Fruit fly (Drosophila melanogaster) whole organism, embryonic: ENCODE measurements around the gene CG14882.

Experiments used
- Awh ChIP-seq: fragments of 200-800 bp; sonication (Bioruptor generic); IDR thresholded peaks from 2 replicates; pipeline ENCODE4, ENCODE4 v1.3.6; 2022; ENCODE audit warnings: missing biosample characterization, missing genetic modification characterization
- B-H2 ChIP-seq: fragments of 200-800 bp; sonication (Bioruptor generic); optimal IDR thresholded peaks from 2 replicates; lab custom pipeline; 2018; ENCODE audit warnings: missing biosample characterization, mild to moderate bottlenecking, missing genetic modification characterization
- BtbVII ChIP-seq: fragments of 200-800 bp; sonication (Bioruptor generic); optimal IDR thresholded peaks from 3 replicates; lab custom pipeline; 2017; ENCODE audit warnings: missing biosample characterization, mild to moderate bottlenecking, missing genetic modification characterization
- CG10959 ChIP-seq: fragments of 200-800 bp; sonication (Bioruptor generic); IDR thresholded peaks from 2 replicates; pipeline ENCODE4 v1.3.6; 2022; ENCODE audit warnings: missing biosample characterization, missing genetic modification characterization
- CG10979 ChIP-seq: fragments of 200-800 bp; sonication (Bioruptor generic); optimal IDR thresholded peaks from 2 replicates; lab custom pipeline; 2018; ENCODE audit warnings: missing biosample characterization, mild to moderate bottlenecking, missing genetic modification characterization, moderate library complexity
- CG12155 ChIP-seq: fragments of 200-800 bp; sonication (Bioruptor generic); optimal IDR thresholded peaks from 3 replicates; lab custom pipeline; 2016; ENCODE audit warnings: missing biosample characterization, missing genetic modification characterization
- CG12219 ChIP-seq: fragments of 200-800 bp; sonication (Bioruptor generic); optimal IDR thresholded peaks from 3 replicates; lab custom pipeline; 2018; ENCODE audit warnings: missing biosample characterization, mild to moderate bottlenecking, missing genetic modification characterization
- CG1233 ChIP-seq: fragments of 200-800 bp; sonication (Bioruptor generic); optimal IDR thresholded peaks from 4 replicates; lab custom pipeline; 2018; ENCODE audit warnings: missing biosample characterization, mild to moderate bottlenecking, missing genetic modification characterization
- CG13296 ChIP-seq: fragments of 200-800 bp; sonication (Bioruptor generic); optimal IDR thresholded peaks from 3 replicates; lab custom pipeline; 2018; ENCODE audit warnings: missing biosample characterization, mild to moderate bottlenecking, missing genetic modification characterization
- CG13624 ChIP-seq: fragments of 200-800 bp; sonication (Bioruptor generic); optimal IDR thresholded peaks from 2 replicates; lab custom pipeline; 2016; ENCODE audit warnings: missing biosample characterization, missing genetic modification characterization
- CG13894 ChIP-seq: fragments of 200-800 bp; sonication (Bioruptor generic); optimal IDR thresholded peaks from 3 replicates; lab custom pipeline; 2018; ENCODE audit warnings: missing biosample characterization, mild to moderate bottlenecking, missing genetic modification characterization, moderate library complexity
- CG15011 ChIP-seq: fragments of 200-800 bp; sonication (Bioruptor generic); optimal IDR thresholded peaks from 3 replicates; lab custom pipeline; 2018; ENCODE audit warnings: missing biosample characterization, mild to moderate bottlenecking, missing genetic modification characterization
- CG17385 ChIP-seq: fragments of 200-800 bp; sonication (Bioruptor generic); optimal IDR thresholded peaks from 3 replicates; lab custom pipeline; 2018; ENCODE audit warnings: missing biosample characterization, mild to moderate bottlenecking, missing genetic modification characterization
- CG2120 ChIP-seq: fragments of 200-800 bp; sonication (Bioruptor generic); optimal IDR thresholded peaks from 3 replicates; lab custom pipeline; 2016; ENCODE audit warnings: missing biosample characterization, missing genetic modification characterization
- CG2712 ChIP-seq: fragments of 200-800 bp; optimal IDR thresholded peaks from 3 replicates; lab custom pipeline; 2019; ENCODE audit warnings: missing biosample characterization, mild to moderate bottlenecking, missing genetic modification characterization, moderate library complexity
- CG30403 ChIP-seq: fragments of 200-800 bp; sonication (Bioruptor generic); optimal IDR thresholded peaks from 3 replicates; lab custom pipeline; 2016; ENCODE audit warnings: missing biosample characterization, missing genetic modification characterization
- CG32532 ChIP-seq: fragments of 200-800 bp; sonication (Bioruptor generic); IDR thresholded peaks from 2 replicates; pipeline ENCODE4 v1.3.6; 2022; ENCODE audit warnings: missing biosample characterization, missing genetic modification characterization
- CG34376 ChIP-seq: fragments of 200-800 bp; sonication (Bioruptor generic); optimal IDR thresholded peaks from 2 replicates; lab custom pipeline; 2018; ENCODE audit warnings: missing biosample characterization, mild to moderate bottlenecking, missing genetic modification characterization
- CG4328 ChIP-seq: fragments of 200-800 bp; sonication (Bioruptor generic); optimal IDR thresholded peaks from 3 replicates; lab custom pipeline; 2017; ENCODE audit warnings: missing biosample characterization, missing genetic modification reagents, missing genetic modification characterization
- CG4854 ChIP-seq: fragments of 200-800 bp; sonication (Bioruptor generic); optimal IDR thresholded peaks from 2 replicates; lab custom pipeline; 2016; ENCODE audit warnings: missing biosample characterization, missing genetic modification characterization, inconsistent platforms
- CG6683 ChIP-seq: fragments of 200-800 bp; sonication (Bioruptor generic); optimal IDR thresholded peaks from 2 replicates; lab custom pipeline; 2017; ENCODE audit warnings: missing biosample characterization, mild to moderate bottlenecking, missing genetic modification characterization, missing genetic modification reagents
- CG8281 ChIP-seq: fragments of 200-800 bp; sonication (Bioruptor generic); optimal IDR thresholded peaks from 2 replicates; lab custom pipeline; 2018; ENCODE audit warnings: missing biosample characterization, mild to moderate bottlenecking, missing genetic modification characterization, moderate library complexity
- CG8924 ChIP-seq: fragments of 200-800 bp; optimal IDR thresholded peaks from 3 replicates; lab custom pipeline; 2019; ENCODE audit warnings: missing biosample characterization, mild to moderate bottlenecking, missing genetic modification characterization, moderate library complexity
- CG9817 ChIP-seq: fragments of 200-800 bp; sonication (Bioruptor generic); optimal IDR thresholded peaks from 2 replicates; lab custom pipeline; 2018; ENCODE audit warnings: missing biosample characterization, mild to moderate bottlenecking, missing genetic modification characterization, moderate library complexity
- CG9932 ChIP-seq: fragments of 200-800 bp; sonication (Bioruptor generic); IDR thresholded peaks from 2 replicates; pipeline ENCODE4 v1.3.6; 2022; ENCODE audit warnings: missing biosample characterization, missing genetic modification characterization
- Camta ChIP-seq: fragments of 200-800 bp; sonication (Bioruptor generic); optimal IDR thresholded peaks from 2 replicates; lab custom pipeline; 2016; ENCODE audit warnings: missing biosample characterization, missing genetic modification characterization
- Fer3 ChIP-seq: fragments of 200-800 bp; sonication (Bioruptor generic); optimal IDR thresholded peaks from 2 replicates; lab custom pipeline; 2018; ENCODE audit warnings: missing biosample characterization, mild to moderate bottlenecking, missing genetic modification characterization, moderate library complexity
- HHEX ChIP-seq: fragments of 200-800 bp; sonication (Bioruptor generic); optimal IDR thresholded peaks from 3 replicates; lab custom pipeline; 2017; ENCODE audit warnings: missing biosample characterization, mild to moderate bottlenecking, missing genetic modification characterization, missing genetic modification reagents
- Hr51 ChIP-seq, 2 experiments: fragments of 200-800 bp; sonication (Bioruptor generic); optimal IDR thresholded peaks; 2 replicates in 1 of 2; 3 replicates in 1 of 2; lab custom pipeline; 2016 to 2018; ENCODE audit warnings: missing biosample characterization in 2 of 2, missing genetic modification characterization in 2 of 2, mild to moderate bottlenecking in 1 of 2, moderate library complexity in 1 of 2
- Max ChIP-seq: fragments of 200-800 bp; sonication (Bioruptor generic); optimal IDR thresholded peaks from 2 replicates; lab custom pipeline; 2016; ENCODE audit warnings: missing biosample characterization, mild to moderate bottlenecking, missing genetic modification characterization
- Mes4 ChIP-seq: fragments of 200-800 bp; sonication (Bioruptor generic); optimal IDR thresholded peaks from 2 replicates; lab custom pipeline; 2016; ENCODE audit warnings: missing biosample characterization, missing genetic modification characterization
- Nf-YC ChIP-seq: fragments of 200-800 bp; optimal IDR thresholded peaks from 3 replicates; lab custom pipeline; 2019; ENCODE audit warnings: missing biosample characterization, mild to moderate bottlenecking, missing genetic modification characterization, moderate library complexity
- Xrp1 ChIP-seq: fragments of 200-800 bp; sonication (Bioruptor generic); IDR thresholded peaks from 2 replicates; pipeline ENCODE4 v1.3.6; 2022; ENCODE audit warnings: missing biosample characterization, missing genetic modification characterization
- aop ChIP-seq: fragments of 200-800 bp; sonication (Bioruptor generic); IDR thresholded peaks from 2 replicates; pipeline ENCODE4 v1.3.6; 2022; ENCODE audit warnings: missing biosample characterization, missing genetic modification characterization
- cwo ChIP-seq: fragments of 200-800 bp; sonication (Bioruptor generic); optimal IDR thresholded peaks from 3 replicates; lab custom pipeline; 2017; ENCODE audit warnings: missing biosample characterization, missing genetic modification characterization, mild to moderate bottlenecking, moderate library complexity, missing genetic modification reagents
- emc ChIP-seq: fragments of 200-800 bp; sonication (Bioruptor generic); optimal IDR thresholded peaks from 2 replicates; lab custom pipeline; 2016; ENCODE audit warnings: missing biosample characterization, missing genetic modification characterization
- fd102C ChIP-seq: fragments of 200-800 bp; sonication (Bioruptor generic); optimal IDR thresholded peaks from 2 replicates; lab custom pipeline; 2018; ENCODE audit warnings: missing biosample characterization, mild to moderate bottlenecking, missing genetic modification characterization, moderate library complexity
- hkb ChIP-seq, 2 experiments: fragments of 200-800 bp in 1 of 2; fragments of >200 bp in 1 of 2; sonication (Bioruptor generic) in 1 of 2; IDR thresholded peaks in 1 of 2; optimal IDR thresholded peaks in 1 of 2; 2 replicates each; pipeline versions ENCODE4 v1.3.6 to Lab custom; 2017 to 2022; ENCODE audit warnings: missing biosample characterization in 1 of 2, missing genetic modification characterization in 1 of 2
- ind ChIP-seq: fragments of 200-800 bp; sonication (Bioruptor generic); optimal IDR thresholded peaks from 3 replicates; lab custom pipeline; 2016; ENCODE audit warnings: missing biosample characterization, missing genetic modification characterization
- kni ChIP-seq: fragments of 200-800 bp; sonication (Bioruptor generic); optimal IDR thresholded peaks from 3 replicates; lab custom pipeline; 2017; ENCODE audit warnings: mild to moderate bottlenecking, missing biosample characterization, missing genetic modification reagents, missing genetic modification characterization
- lmd ChIP-seq: fragments of 200-800 bp; sonication (Bioruptor generic); IDR thresholded peaks from 2 replicates; pipeline ENCODE4 v1.3.6; 2022; ENCODE audit warnings: missing biosample characterization, missing genetic modification characterization
- nmo ChIP-seq: fragments of 200-800 bp; sonication (Bioruptor generic); optimal IDR thresholded peaks from 2 replicates; lab custom pipeline; 2018; ENCODE audit warnings: missing biosample characterization, mild to moderate bottlenecking, missing genetic modification characterization, moderate library complexity
- pb ChIP-seq: fragments of 200-800 bp; sonication (Bioruptor generic); optimal IDR thresholded peaks from 3 replicates; lab custom pipeline; 2016; ENCODE audit warnings: missing biosample characterization, missing genetic modification characterization
- prd ChIP-seq, 3 experiments: fragments of >200 bp in 2 of 3; fragments of 200-800 bp in 1 of 3; sonication (Bioruptor generic) in 1 of 3; optimal IDR thresholded peaks in 2 of 3; IDR thresholded peaks in 1 of 3; 2 replicates in 2 of 3; 3 replicates in 1 of 3; pipeline versions ENCODE4 v1.3.6 to Lab custom; 2017 to 2022; ENCODE audit warnings: missing biosample characterization in 1 of 3, missing genetic modification characterization in 1 of 3
- ro ChIP-seq: fragments of 200-800 bp; sonication (Bioruptor generic); IDR thresholded peaks from 2 replicates; pipeline ENCODE4 v1.3.6; 2022; ENCODE audit warnings: missing biosample characterization, missing genetic modification characterization
- stc ChIP-seq: fragments of 200-800 bp; sonication (Bioruptor generic); IDR thresholded peaks from 2 replicates; pipeline ENCODE4 v1.3.6; 2022; ENCODE audit warnings: missing biosample characterization, missing genetic modification characterization
- tgo ChIP-seq: fragments of 200-800 bp; sonication (Bioruptor generic); IDR thresholded peaks from 3 replicates; pipeline ENCODE4 v1.3.6; 2022; ENCODE audit warnings: missing biosample characterization, missing genetic modification characterization
- unc-4 ChIP-seq: fragments of 200-800 bp; sonication (Bioruptor generic); IDR thresholded peaks from 2 replicates; pipeline ENCODE4 v1.3.6; 2022; ENCODE audit warnings: missing biosample characterization, missing genetic modification characterization; ENCODE audit not compliant: partially characterized antibody
- unpg ChIP-seq: fragments of 200-800 bp; sonication (Bioruptor generic); optimal IDR thresholded peaks from 3 replicates; lab custom pipeline; 2018; ENCODE audit warnings: missing biosample characterization, mild to moderate bottlenecking, missing genetic modification characterization, moderate library complexity

The CG14882 gene

DNA sequence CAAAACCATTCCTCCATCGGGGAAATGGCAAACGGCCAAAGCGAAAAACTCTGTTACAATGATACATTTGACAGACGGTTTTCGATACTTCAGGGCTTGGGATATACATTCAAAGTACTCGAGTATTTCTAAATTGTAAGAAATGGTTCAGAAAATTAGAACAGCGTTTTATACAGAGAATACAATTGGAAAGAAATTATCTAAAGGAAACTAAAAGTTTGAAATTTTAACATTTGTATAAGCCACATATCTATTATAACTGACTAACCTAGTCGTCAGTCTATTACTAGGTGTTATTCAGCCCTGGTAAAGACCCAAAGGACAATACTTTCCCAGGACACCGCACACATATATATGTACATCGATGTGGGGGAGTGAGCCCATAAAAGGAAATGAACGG, 33.5 kb downstream of the CG14882 start (continued):
- TF ChIP-seq BtbVII (GFP tag; lab: Kevin White, UChicago) (peak; percentile 26), unc-4 (GFP tag; lab: Robert Waterston, UW) (no peak), stc (GFP tag; lab: Robert Waterston, UW) (no peak), nmo (GFP tag; lab: Kevin White, UChicago) (peak; percentile 22), CG15011 (no peak), CG10979 (tag; lab: Kevin White, UChicago) (peak; percentile 41), CG2120 (GFP tag; lab: Kevin White, UChicago) (peak; percentile 58), CG4328 (GFP tag; lab: Kevin White, UChicago) (no peak), Awh (no peak), CG17385 (peak; percentile 17), Max (no peak), Xrp1 (GFP tag; lab: Robert Waterston, UW) (peak; percentile 45; the same call in 1 of the 2 replicates), pb (GFP tag; lab: Kevin White, UChicago) (no peak), emc (GFP tag; lab: Kevin White, UChicago) (no peak), tgo (GFP tag; lab: Robert Waterston, UW) (0 out of 3 replicates have a peak, but pooled peaks have one; percentile 30), fd102C (GFP tag; lab: Kevin White, UChicago) (no peak), CG32532 (GFP tag; lab: Robert Waterston, UW) (no peak), Nf-YC (tag; lab: Kevin White, UChicago) (peak; percentile 21), B-H2 (peak; percentile 35), CG12219 (GFP tag; lab: Kevin White, UChicago) (peak; percentile 11), CG13894 (tag; lab: Kevin White, UChicago) (peak; percentile 64), CG8281 (tag; lab: Kevin White, UChicago) (no peak), HHEX (GFP tag; lab: Kevin White, UChicago) (peak; percentile 0), CG4854 (GFP tag; lab: Kevin White, UChicago) (no peak), aop (no peak), CG30403 (GFP tag; lab: Kevin White, UChicago) (peak; percentile 35), CG13296 (GFP tag; lab: Kevin White, UChicago) (peak; percentile 47), prd (optimal IDR thresholded peaks at IDR 0.05; lab: Kevin White, UChicago) (no peak), prd (GFP tag; IDR thresholded peaks at IDR 0.05; lab: Robert Waterston, UW) (peak; percentile 19; the same call in 1 of the 3 replicates), CG1233 (GFP tag; lab: Kevin White, UChicago) (peak; percentile 17), cwo (peak; percentile 45), CG9932 (GFP tag; lab: Robert Waterston, UW) (peak; percentile 19; the same call in 1 of the 2 replicates), Fer3 (tag; lab: Kevin White, UChicago) (peak; percentile 43), ro (GFP tag; lab: Robert Waterston, UW) (no peak), lmd (no peak), CG12155 (GFP tag; lab: Kevin White, UChicago) (peak; percentile 7), hkb (optimal IDR thresholded peaks at IDR 0.05; lab: Kevin White, UChicago) (no peak), hkb (GFP tag; IDR thresholded peaks at IDR 0.05; lab: Robert Waterston, UW) (peak; percentile 56), CG6683 (peak; percentile 1), Camta (GFP tag; lab: Kevin White, UChicago) (no peak), CG34376 (peak; percentile 64), kni (GFP tag; lab: Kevin White, UChicago) (no peak), unpg (GFP tag; lab: Kevin White, UChicago) (peak; percentile 48), CG8924 (tag; lab: Kevin White, UChicago) (peak; percentile 54), CG9817 (tag; lab: Kevin White, UChicago) (peak; percentile 25), Hr51 (GFP tag; optimal IDR thresholded peaks at IDR 0.05; lab: Kevin White, UChicago) (peak in 1 of 2 experiments; percentile 37), CG13624 (peak; percentile 3), Mes4 (GFP tag; lab: Kevin White, UChicago) (no peak), CG10959 (GFP tag; lab: Robert Waterston, UW) (no peak), ind (no peak), CG2712 (tag; lab: Kevin White, UChicago) (peak; percentile 31)
